Worm (Caenorhabditis elegans) whole organism, L3 larva: ENCODE results near the gene D1086.1.

Experiments
- R02D3.7 ChIP-seq: fragments of 150-350 bp; optimal IDR thresholded peaks from 2 replicates; lab custom pipeline; 2014; ENCODE audit warnings: missing biosample characterization, missing genetic modification characterization
- ZK546.5 ChIP-seq: sonication (generic microtip); optimal IDR thresholded peaks from 2 replicates; lab custom pipeline; 2017; ENCODE audit warnings: missing biosample characterization, missing genetic modification characterization
- aly-2 ChIP-seq: fragments of 150-350 bp; optimal IDR thresholded peaks from 2 replicates; lab custom pipeline; 2014; ENCODE audit warnings: missing biosample characterization, missing genetic modification characterization
- ama-1 ChIP-seq: fragments of 150-350 bp; optimal IDR thresholded peaks from 2 replicates; lab custom pipeline; 2018
- ceh-16 ChIP-seq: sonication (generic microtip); optimal IDR thresholded peaks from 2 replicates; lab custom pipeline; 2017; ENCODE audit warnings: missing biosample characterization, missing genetic modification characterization
- ceh-82 ChIP-seq: fragments of 150-350 bp; optimal IDR thresholded peaks from 2 replicates; lab custom pipeline; 2014; ENCODE audit warnings: missing biosample characterization, missing genetic modification characterization
- ceh-9 ChIP-seq: sonication (generic microtip); optimal IDR thresholded peaks from 2 replicates; lab custom pipeline; 2018; ENCODE audit warnings: missing biosample characterization, missing genetic modification characterization
- daf-12 ChIP-seq: fragments of 150-350 bp; optimal IDR thresholded peaks from 2 replicates; lab custom pipeline; 2014; ENCODE audit warnings: missing biosample characterization, missing genetic modification reagents, missing genetic modification characterization
- egl-27 ChIP-seq: sonication (generic microtip); optimal IDR thresholded peaks from 4 replicates; lab custom pipeline; 2017; ENCODE audit warnings: missing biosample characterization, missing genetic modification reagents, missing genetic modification characterization
- egl-5 ChIP-seq: fragments of 150-350 bp; optimal IDR thresholded peaks from 2 replicates; lab custom pipeline; 2017; ENCODE audit warnings: missing biosample characterization, missing genetic modification reagents, missing genetic modification characterization, inconsistent platforms
- elt-2 ChIP-seq: sonication (generic microtip); optimal IDR thresholded peaks from 2 replicates; lab custom pipeline; 2016; ENCODE audit warnings: missing genetic modification reagents, mild to moderate bottlenecking, missing genetic modification characterization, missing compliant biosample characterization
- elt-3 ChIP-seq, 3 experiments: fragments of 150-350 bp in 1 of 3; sonication (generic microtip) in 2 of 3; optimal IDR thresholded peaks; 2 replicates in 2 of 3; 4 replicates in 1 of 3; lab custom pipeline; 2014 to 2017; ENCODE audit warnings: missing biosample characterization in 3 of 3, missing genetic modification characterization in 3 of 3
- fkh-10 ChIP-seq: sonication (generic microtip); optimal IDR thresholded peaks from 2 replicates; lab custom pipeline; 2017; ENCODE audit warnings: missing biosample characterization, missing genetic modification reagents, missing genetic modification characterization
- fkh-2 ChIP-seq: fragments of 150-350 bp; optimal IDR thresholded peaks from 2 replicates; lab custom pipeline; 2014; ENCODE audit warnings: missing biosample characterization, missing genetic modification reagents, missing genetic modification characterization
- fos-1 ChIP-seq: fragments of 150-350 bp; optimal IDR thresholded peaks from 2 replicates; lab custom pipeline; 2014; ENCODE audit warnings: missing biosample characterization, missing genetic modification characterization
- hmg-11 ChIP-seq: sonication (generic microtip); optimal IDR thresholded peaks from 2 replicates; lab custom pipeline; 2016; ENCODE audit warnings: missing genetic modification characterization, missing compliant biosample characterization
- jun-1 ChIP-seq: fragments of 150-350 bp; optimal IDR thresholded peaks from 2 replicates; lab custom pipeline; 2014; ENCODE audit warnings: missing biosample characterization, missing genetic modification reagents, missing genetic modification characterization
- lin-15B ChIP-seq: fragments of 150-350 bp; optimal IDR thresholded peaks from 2 replicates; lab custom pipeline; 2014; ENCODE audit warnings: missing biosample characterization, missing genetic modification characterization
- lin-39 ChIP-seq: fragments of 150-350 bp; optimal IDR thresholded peaks from 2 replicates; lab custom pipeline; 2018; ENCODE audit warnings: missing biosample characterization, missing genetic modification reagents, missing genetic modification characterization
- mml-1 ChIP-seq: fragments of 150-350 bp; sonication (generic microtip); optimal IDR thresholded peaks from 3 replicates; lab custom pipeline; 2014; ENCODE audit warnings: missing biosample characterization, missing genetic modification characterization
- nfya-1 ChIP-seq: sonication (generic microtip); optimal IDR thresholded peaks from 2 replicates; lab custom pipeline; 2017; ENCODE audit warnings: missing genetic modification characterization, mild to moderate bottlenecking, missing compliant biosample characterization, antibody characterized with exemption, moderate library complexity; ENCODE audit not compliant: insufficient read depth
- nhr-11 ChIP-seq: fragments of 150-350 bp; optimal IDR thresholded peaks from 2 replicates; lab custom pipeline; 2014; ENCODE audit warnings: missing biosample characterization, missing genetic modification characterization
- nhr-237 ChIP-seq: fragments of 150-350 bp; optimal IDR thresholded peaks from 2 replicates; lab custom pipeline; 2014; ENCODE audit warnings: missing biosample characterization, missing genetic modification characterization
- nhr-25 ChIP-seq: sonication (generic microtip); optimal IDR thresholded peaks from 2 replicates; lab custom pipeline; 2017; ENCODE audit warnings: missing biosample characterization, missing genetic modification characterization
- nhr-28 ChIP-seq: fragments of 150-350 bp; optimal IDR thresholded peaks from 2 replicates; lab custom pipeline; 2014; ENCODE audit warnings: missing biosample characterization, missing genetic modification characterization
- nhr-43 ChIP-seq: sonication (generic microtip); optimal IDR thresholded peaks from 2 replicates; lab custom pipeline; 2016; ENCODE audit warnings: mild to moderate bottlenecking, missing genetic modification characterization, missing compliant biosample characterization; ENCODE audit not compliant: poor library complexity, severe bottlenecking
- nhr-67 ChIP-seq: fragments of 150-350 bp; optimal IDR thresholded peaks from 2 replicates; lab custom pipeline; 2014; ENCODE audit warnings: missing biosample characterization, missing genetic modification characterization
- nhr-76 ChIP-seq: fragments of 150-350 bp; sonication (generic microtip); optimal IDR thresholded peaks from 5 replicates; lab custom pipeline; 2014; ENCODE audit warnings: missing biosample characterization, missing genetic modification characterization
- nhr-77 ChIP-seq: fragments of 150-350 bp; optimal IDR thresholded peaks from 2 replicates; lab custom pipeline; 2014; ENCODE audit warnings: missing biosample characterization, missing genetic modification characterization
- pha-4 ChIP-seq: fragments of 150-350 bp; optimal IDR thresholded peaks from 2 replicates; lab custom pipeline; 2014; ENCODE audit warnings: missing biosample characterization, missing genetic modification reagents, missing genetic modification characterization
- pqm-1 ChIP-seq: fragments of 150-350 bp; optimal IDR thresholded peaks from 2 replicates; lab custom pipeline; 2017; ENCODE audit warnings: missing biosample characterization, missing genetic modification characterization, inconsistent platforms
- skn-1 ChIP-seq: fragments of 150-350 bp; optimal IDR thresholded peaks from 2 replicates; lab custom pipeline; 2014; ENCODE audit warnings: missing biosample characterization, missing genetic modification characterization
- tbx-2 ChIP-seq: sonication (generic microtip); optimal IDR thresholded peaks from 2 replicates; lab custom pipeline; 2016; ENCODE audit warnings: mild to moderate bottlenecking, missing genetic modification characterization, missing compliant biosample characterization
- unc-62 ChIP-seq: fragments of 150-350 bp; sonication (generic microtip); optimal IDR thresholded peaks from 4 replicates; lab custom pipeline; 2014; ENCODE audit warnings: missing biosample characterization, missing genetic modification reagents, missing genetic modification characterization
- ztf-11 ChIP-seq: fragments of 150-350 bp; optimal IDR thresholded peaks from 2 replicates; lab custom pipeline; 2014; ENCODE audit warnings: missing biosample characterization, missing genetic modification characterization

D1086.1 gene

ce11 chrV:14139252-14140100 lies 40.8 kb downstream of the D1086.1 start:
- TF ChIP-seq ceh-82 (tag; lab: Kevin White, UChicago) (no peak), lin-39 (peak; percentile 40), nhr-11 (tag; lab: Kevin White, UChicago) (no peak), ama-1 (lab: Kevin White, UChicago) (peak; percentile 5), unc-62 (no peak), pqm-1 (tag; lab: Kevin White, UChicago) (no peak), hmg-11 (tag; lab: Kevin White, UChicago) (peak; percentile 23), nhr-25 (tag; lab: Kevin White, UChicago) (peak; percentile 23), lin-15B (tag; lab: Kevin White, UChicago) (peak; percentile 16), ztf-11 (tag; lab: Kevin White, UChicago) (no peak)

- TF ChIP-seq elt-2 (tag; lab: Kevin White, UChicago) (no peak), jun-1 (no peak), fkh-10 (GFP tag; lab: Kevin White, UChicago) (peak; percentile 82), fos-1 (tag; lab: Kevin White, UChicago) (no peak), egl-5 (tag; lab: Kevin White, UChicago) (no peak), hmg-11 (tag; lab: Kevin White, UChicago) (no peak), nhr-76 (tag; lab: Kevin White, UChicago) (no peak)
Measured at ce11 chrV:14140733-14141132, 42.1 kb downstream of the D1086.1 start.

ce11 chrV:14141846-14142245 lies 43.2 kb downstream of the D1086.1 start:
- no peak for TF ChIP-seq jun-1
- TF ChIP-seq fkh-10 (GFP tag; lab: Kevin White, UChicago) = no peak
- TF ChIP-seq hmg-11 (tag; lab: Kevin White, UChicago) = no peak
- TF ChIP-seq fkh-2 = no peak
- no peak for TF ChIP-seq nhr-25 (tag; lab: Kevin White, UChicago)
- no peak for TF ChIP-seq aly-2 (tag; lab: Kevin White, UChicago)
- TF ChIP-seq egl-27 = no peak
- no peak for TF ChIP-seq nhr-43
- no peak for TF ChIP-seq mml-1 (tag; lab: Kevin White, UChicago)
- TF ChIP-seq ama-1 (lab: Kevin White, UChicago) = no peak
- no peak for TF ChIP-seq daf-12 (tag; lab: Kevin White, UChicago)
- no peak for TF ChIP-seq ceh-16 (tag; lab: Kevin White, UChicago)
- no peak for TF ChIP-seq tbx-2 (tag; lab: Kevin White, UChicago)
- no peak for TF ChIP-seq ceh-9 (tag; lab: Kevin White, UChicago)
- no peak for TF ChIP-seq nhr-28 (tag; lab: Kevin White, UChicago)
- no peak for TF ChIP-seq egl-5 (tag; lab: Kevin White, UChicago)

- TF ChIP-seq hmg-11 (tag; lab: Kevin White, UChicago) (peak; percentile 58), R02D3.7 (no peak), elt-3 (tag; optimal IDR thresholded peaks at IDR 0.05; lab: Kevin White, UChicago) (no peak), ZK546.5 (tag; lab: Kevin White, UChicago) (no peak), unc-62 (no peak), pha-4 (no peak), ceh-82 (tag; lab: Kevin White, UChicago) (no peak), nhr-28 (tag; lab: Kevin White, UChicago) (no peak), nhr-237 (tag; lab: Kevin White, UChicago) (no peak), nhr-77 (no peak), fkh-2 (no peak), fkh-10 (GFP tag; lab: Kevin White, UChicago) (peak; percentile 77), skn-1 (tag; lab: Kevin White, UChicago) (no peak), tbx-2 (tag; lab: Kevin White, UChicago) (peak; percentile 48), lin-39 (no peak), nhr-67 (tag; lab: Kevin White, UChicago) (no peak), lin-15B (tag; lab: Kevin White, UChicago) (peak; percentile 38), nfya-1 (tag; lab: Kevin White, UChicago) (peak; percentile 53), pqm-1 (tag; lab: Kevin White, UChicago) (no peak)
Measured at ce11 chrV:14143634-14144033, 45.0 kb downstream of the D1086.1 start.
